Worm (Caenorhabditis elegans) whole organism, young adult: Measurements from ENCODE around the gene T02C5.1.
A peak's percentile ranks its signal among the peaks of the same experiment; 100 is the strongest.

Experiments used
- B0035.1 ChIP-seq: sonication (generic microtip); optimal IDR thresholded peaks from 2 replicates; lab custom pipeline; 2016; ENCODE audit warnings: missing genetic modification characterization, mild to moderate bottlenecking, missing compliant biosample characterization, missing genotype, missing genetic modification reagents
- B0261.1 ChIP-seq: sonication (generic microtip); optimal IDR thresholded peaks from 2 replicates; lab custom pipeline; 2016; ENCODE audit warnings: mild to moderate bottlenecking, missing genetic modification characterization, moderate library complexity, missing compliant biosample characterization
- B0336.3 ChIP-seq: fragments of 200-800 bp; sonication (Bioruptor generic); IDR thresholded peaks from 2 replicates; pipeline ENCODE4 v1.3.6; 2022; ENCODE audit warnings: missing genetic modification characterization, missing compliant biosample characterization
- F37B4.10 ChIP-seq: fragments of 200-800 bp; sonication (Bioruptor generic); IDR thresholded peaks from 2 replicates; pipeline ENCODE4 v1.3.6; 2022; ENCODE audit warnings: missing genetic modification characterization, missing compliant biosample characterization
- F39B2.1 ChIP-seq: fragments of 200-800 bp; sonication (Bioruptor generic); IDR thresholded peaks from 2 replicates; pipeline ENCODE4 v1.3.6; 2022; ENCODE audit warnings: missing genetic modification reagents, missing genetic modification characterization, missing compliant biosample characterization
- F52B5.7 ChIP-seq: sonication (generic microtip); optimal IDR thresholded peaks from 2 replicates; lab custom pipeline; 2016; ENCODE audit warnings: mild to moderate bottlenecking, missing genetic modification characterization, missing compliant biosample characterization
- F55B11.4 ChIP-seq: sonication (generic microtip); optimal IDR thresholded peaks from 2 replicates; lab custom pipeline; 2016; ENCODE audit warnings: missing compliant biosample characterization, missing genetic modification characterization, borderline replicate concordance; ENCODE audit not compliant: insufficient read depth
- T07F8.4 ChIP-seq: sonication (generic microtip); optimal IDR thresholded peaks from 2 replicates; lab custom pipeline; 2016; ENCODE audit warnings: mild to moderate bottlenecking, missing genetic modification characterization, moderate library complexity, missing compliant biosample characterization
- T26A5.8 ChIP-seq: sonication (generic microtip); optimal IDR thresholded peaks from 2 replicates; lab custom pipeline; 2016; ENCODE audit warnings: missing genetic modification characterization, missing compliant biosample characterization
- Y79H2A.3 ChIP-seq: fragments of 200-800 bp; sonication (Bioruptor generic); conservative IDR thresholded peaks from 2 replicates; pipeline ENCODE4 v1.3.6; 2022; ENCODE audit warnings: missing genetic modification reagents, missing genetic modification characterization, missing compliant biosample characterization
- ama-1 ChIP-seq, 3 experiments: fragments of 150-350 bp in 1 of 3; sonication (generic microtip) in 2 of 3; optimal IDR thresholded peaks; 2 replicates each; lab custom pipeline; 2014 to 2018; ENCODE audit warnings: missing biosample characterization in 2 of 3, missing genetic modification characterization in 2 of 3, missing genetic modification reagents in 2 of 3
- athp-1 ChIP-seq: sonication (generic microtip); optimal IDR thresholded peaks from 2 replicates; lab custom pipeline; 2017; ENCODE audit warnings: mild to moderate bottlenecking, missing genetic modification characterization, missing compliant biosample characterization
- ccch-3 ChIP-seq: fragments of 200-800 bp; sonication (Bioruptor generic); optimal IDR thresholded peaks from 2 replicates; lab custom pipeline; 2018; ENCODE audit warnings: mild to moderate bottlenecking, missing genetic modification characterization, missing compliant biosample characterization
- cebp-1 ChIP-seq, 2 experiments: fragments of 200-800 bp in 1 of 2; sonication (Bioruptor generic) in 1 of 2; sonication (generic microtip) in 1 of 2; IDR thresholded peaks in 1 of 2; optimal IDR thresholded peaks in 1 of 2; 2 replicates each; pipeline versions ENCODE4 v1.3.6 to Lab custom; 2017 to 2022; ENCODE audit warnings: missing compliant biosample characterization in 2 of 2, missing genetic modification characterization in 2 of 2, mild to moderate bottlenecking in 1 of 2, missing genetic modification reagents in 1 of 2, moderate library complexity in 1 of 2
- ceh-100 ChIP-seq: fragments of 200-800 bp; sonication (Bioruptor generic); IDR thresholded peaks from 2 replicates; pipeline ENCODE4 v1.3.6; 2022; ENCODE audit warnings: missing genetic modification reagents, missing genetic modification characterization, missing compliant biosample characterization
- ceh-27 ChIP-seq: fragments of 200-800 bp; sonication (Bioruptor generic); optimal IDR thresholded peaks from 2 replicates; lab custom pipeline; 2018; ENCODE audit warnings: mild to moderate bottlenecking, missing genetic modification characterization, moderate library complexity, missing compliant biosample characterization
- ceh-79 ChIP-seq: sonication (generic microtip); optimal IDR thresholded peaks from 2 replicates; lab custom pipeline; 2017; ENCODE audit warnings: mild to moderate bottlenecking, missing genetic modification characterization, missing compliant biosample characterization
- chd-7 ChIP-seq: sonication (generic microtip); optimal IDR thresholded peaks from 2 replicates; lab custom pipeline; 2016; ENCODE audit warnings: mild to moderate bottlenecking, missing genetic modification characterization, moderate library complexity, missing compliant biosample characterization
- egl-18 ChIP-seq: fragments of 200-800 bp; sonication (Bioruptor generic); IDR thresholded peaks from 2 replicates; pipeline ENCODE4 v1.3.6; 2022; ENCODE audit warnings: missing genetic modification reagents, missing genetic modification characterization, missing compliant biosample characterization
- egl-44 ChIP-seq: fragments of 200-800 bp; sonication (Bioruptor generic); IDR thresholded peaks from 2 replicates; pipeline ENCODE4 v1.3.6; 2022; ENCODE audit warnings: missing genetic modification reagents, missing genetic modification characterization, missing compliant biosample characterization
- hmg-20 ChIP-seq: fragments of 200-800 bp; sonication (Bioruptor generic); IDR thresholded peaks from 2 replicates; pipeline ENCODE4 v1.3.6; 2022; ENCODE audit warnings: missing genetic modification reagents, missing genetic modification characterization, missing compliant biosample characterization
- lin-26 ChIP-seq: fragments of 200-800 bp; sonication (Bioruptor generic); IDR thresholded peaks from 2 replicates; pipeline ENCODE4 v1.3.6; 2022; ENCODE audit warnings: missing genetic modification reagents, missing genetic modification characterization, missing compliant biosample characterization
- mcd-1 ChIP-seq: fragments of 200-800 bp; sonication (Bioruptor generic); IDR thresholded peaks from 2 replicates; pipeline ENCODE4 v1.3.6; 2022; ENCODE audit warnings: missing genetic modification reagents, missing genetic modification characterization, missing compliant biosample characterization
- nfya-1 ChIP-seq: sonication (generic microtip); optimal IDR thresholded peaks from 2 replicates; lab custom pipeline; 2017; ENCODE audit warnings: antibody characterized with exemption, missing compliant biosample characterization, missing genetic modification characterization, borderline replicate concordance; ENCODE audit not compliant: insufficient read depth
- nfyb-1 ChIP-seq: fragments of 200-800 bp; sonication (Bioruptor generic); IDR thresholded peaks from 2 replicates; pipeline ENCODE4 v1.3.6; 2022; ENCODE audit warnings: missing genetic modification reagents, missing genetic modification characterization, missing compliant biosample characterization
- nhr-120 ChIP-seq: fragments of 200-800 bp; sonication (Bioruptor generic); IDR thresholded peaks from 2 replicates; pipeline ENCODE4 v1.3.6; 2022; ENCODE audit warnings: missing genetic modification characterization, missing compliant biosample characterization
- nhr-27 ChIP-seq: fragments of 200-800 bp; sonication (Bioruptor generic); optimal IDR thresholded peaks from 2 replicates; lab custom pipeline; 2018; ENCODE audit warnings: mild to moderate bottlenecking, missing genetic modification characterization, moderate library complexity, missing compliant biosample characterization
- nhr-80 ChIP-seq: sonication (generic microtip); optimal IDR thresholded peaks from 2 replicates; lab custom pipeline; 2016; ENCODE audit warnings: missing genetic modification characterization, missing compliant biosample characterization
- pbrm-1 ChIP-seq: fragments of 200-800 bp; sonication (Bioruptor generic); IDR thresholded peaks from 2 replicates; pipeline ENCODE4 v1.3.6; 2022; ENCODE audit warnings: missing genetic modification reagents, missing genetic modification characterization, missing compliant biosample characterization
- pha-4 ChIP-seq: fragments of 150-350 bp; sonication (generic microtip); optimal IDR thresholded peaks from 2 replicates; lab custom pipeline; 2014; ENCODE audit warnings: missing biosample characterization, missing genetic modification reagents, missing genetic modification characterization
- rcor-1 ChIP-seq: fragments of 200-800 bp; sonication (Bioruptor generic); IDR thresholded peaks from 2 replicates; pipeline ENCODE4 v1.3.6; 2022; ENCODE audit warnings: missing genetic modification reagents, missing genetic modification characterization, missing compliant biosample characterization
- sdz-38 ChIP-seq: sonication (generic microtip); optimal IDR thresholded peaks from 2 replicates; lab custom pipeline; 2016; ENCODE audit warnings: missing genotype, missing genetic modification characterization, missing compliant biosample characterization
- snpc-1.1 ChIP-seq: sonication (generic microtip); optimal IDR thresholded peaks from 2 replicates; lab custom pipeline; 2017; ENCODE audit warnings: missing genetic modification characterization, mild to moderate bottlenecking, missing compliant biosample characterization, antibody characterized with exemption, moderate library complexity, missing genotype, missing genetic modification reagents; ENCODE audit not compliant: insufficient read depth
- snpc-4 ChIP-seq, 5 experiments: fragments of 150-350 bp in 1 of 5; sonication (generic microtip) in 4 of 5; optimal IDR thresholded peaks; 2 replicates each; lab custom pipeline; 2014 to 2018; ENCODE audit warnings: missing genetic modification characterization in 5 of 5, missing biosample characterization in 3 of 5, antibody characterized with exemption in 2 of 5, mild to moderate bottlenecking in 2 of 5, missing compliant biosample characterization in 2 of 5, missing genotype in 2 of 5, moderate library complexity in 2 of 5, missing genetic modification reagents in 1 of 5
- tbp1 ChIP-seq: fragments of 200-800 bp; sonication (Bioruptor generic); optimal IDR thresholded peaks from 2 replicates; lab custom pipeline; 2018; ENCODE audit warnings: mild to moderate bottlenecking, missing genetic modification characterization, missing compliant biosample characterization
- unc-130 ChIP-seq: sonication (generic microtip); optimal IDR thresholded peaks from 2 replicates; lab custom pipeline; 2016; ENCODE audit warnings: missing genetic modification reagents, missing genetic modification characterization, missing compliant biosample characterization
- zfh-2 ChIP-seq: fragments of 200-800 bp; sonication (Bioruptor generic); conservative IDR thresholded peaks from 2 replicates; pipeline ENCODE4 v1.3.6; 2022; ENCODE audit warnings: missing genetic modification reagents, missing genetic modification characterization, missing compliant biosample characterization
- ztf-25 ChIP-seq: fragments of 200-800 bp; sonication (Bioruptor generic); IDR thresholded peaks from 2 replicates; pipeline ENCODE4 v1.3.6; 2022; ENCODE audit warnings: missing genetic modification reagents, missing genetic modification characterization, missing compliant biosample characterization
- ztf-26 ChIP-seq: sonication (generic microtip); optimal IDR thresholded peaks from 2 replicates; lab custom pipeline; 2017; ENCODE audit warnings: missing genetic modification characterization, missing compliant biosample characterization
- ztf-6 ChIP-seq: fragments of 200-800 bp; sonication (Bioruptor generic); IDR thresholded peaks from 2 replicates; pipeline ENCODE4 v1.3.6; 2022; ENCODE audit warnings: missing genetic modification reagents, missing genetic modification characterization, missing compliant biosample characterization

T02C5.1 gene

DNA sequence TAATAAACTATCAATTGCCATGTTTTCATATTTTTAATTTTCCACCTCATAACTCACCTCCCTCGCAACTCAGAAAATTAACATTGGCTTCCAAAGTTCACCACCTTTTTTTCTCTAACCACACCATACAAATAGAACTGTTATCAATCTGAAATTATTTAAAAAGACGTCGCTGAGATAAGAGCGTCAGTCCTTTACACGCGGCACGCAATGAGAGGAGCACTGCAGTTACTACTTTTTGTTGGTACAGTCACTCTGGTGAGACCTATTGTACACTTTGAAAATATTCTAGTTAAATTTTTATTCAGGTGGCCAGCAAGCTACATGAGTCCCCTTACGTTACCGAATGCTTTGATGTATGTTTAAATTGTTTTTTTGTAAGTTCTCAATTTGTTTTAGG is at the start of gene T02C5.1:
T02C5.1 (plus strand) TSS at position 199 of the 400 bp plus-strand sequence.
- TF ChIP-seq pha-4 (no peak), nhr-80 (tag; lab: Kevin White, UChicago) (peak; percentile 18), tbp1 (GFP tag; lab: Kevin White, UChicago) (peak; percentile 1)

DNA sequence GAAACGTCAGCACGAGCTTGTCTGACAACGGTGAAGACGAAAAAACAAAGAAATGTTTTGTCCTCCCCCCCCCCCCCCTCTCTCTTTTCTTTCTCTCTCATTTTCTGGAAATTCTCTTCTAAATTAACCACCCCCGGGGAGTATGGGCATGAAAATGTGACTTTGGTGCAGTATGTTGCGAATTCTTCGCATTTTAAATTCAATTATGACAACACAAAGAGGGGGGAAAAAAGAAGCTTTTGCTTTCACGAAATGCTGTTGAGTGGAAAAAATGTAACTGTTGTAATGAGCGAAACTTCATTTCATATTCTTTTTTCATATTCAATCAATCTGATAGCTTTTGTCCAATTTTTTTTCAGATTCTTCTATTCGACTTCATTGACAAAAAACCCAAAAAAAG is 40.4 kb upstream of the T02C5.1 start:
- TF ChIP-seq F55B11.4 (tag; lab: Kevin White, UChicago) (no peak), Y79H2A.3 (GFP tag; lab: Robert Waterston, UW) (no peak), nhr-120 (GFP tag; lab: Robert Waterston, UW) (no peak), egl-44 (GFP tag; lab: Robert Waterston, UW) (no peak), chd-7 (tag; lab: Kevin White, UChicago) (no peak), T26A5.8 (tag; lab: Kevin White, UChicago) (no peak), zfh-2 (no peak), B0035.1 (tag; lab: Kevin White, UChicago) (no peak), ztf-25 (GFP tag; lab: Robert Waterston, UW) (no peak)

DNA sequence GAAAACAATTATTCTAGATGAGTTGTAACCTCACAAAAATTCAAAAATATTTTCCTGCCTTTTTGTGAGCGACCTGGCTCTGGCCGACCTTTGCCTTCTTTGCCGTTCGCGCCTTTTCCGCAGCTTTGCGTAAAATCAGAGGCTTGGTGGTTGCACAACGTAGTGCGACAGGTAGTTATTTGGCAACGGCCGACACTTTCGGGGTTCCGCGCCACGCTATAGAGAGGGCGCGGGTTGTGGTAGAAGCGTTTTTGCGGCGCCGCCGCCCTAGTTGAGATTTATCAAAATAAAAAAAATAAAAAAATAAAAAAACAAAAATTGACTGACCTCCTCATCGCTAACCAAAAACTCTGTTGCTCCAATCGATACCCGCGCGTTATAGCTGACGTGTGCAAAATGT is 30.9 kb upstream of the T02C5.1 start:
- TF ChIP-seq ceh-27 (GFP tag; lab: Kevin White, UChicago) (no peak), hmg-20 (GFP tag; lab: Robert Waterston, UW) (no peak), snpc-4 (GFP tag; optimal IDR thresholded peaks at IDR 0.05; lab: Kevin White, UChicago) (peak; percentile 45), snpc-4 (tag; optimal IDR thresholded peaks at IDR 0.05; lab: Kevin White, UChicago) (peak; percentile 38 to 94 (median 81)), F37B4.10 (GFP tag; lab: Robert Waterston, UW) (no peak), snpc-1.1 (peak; percentile 78)

DNA sequence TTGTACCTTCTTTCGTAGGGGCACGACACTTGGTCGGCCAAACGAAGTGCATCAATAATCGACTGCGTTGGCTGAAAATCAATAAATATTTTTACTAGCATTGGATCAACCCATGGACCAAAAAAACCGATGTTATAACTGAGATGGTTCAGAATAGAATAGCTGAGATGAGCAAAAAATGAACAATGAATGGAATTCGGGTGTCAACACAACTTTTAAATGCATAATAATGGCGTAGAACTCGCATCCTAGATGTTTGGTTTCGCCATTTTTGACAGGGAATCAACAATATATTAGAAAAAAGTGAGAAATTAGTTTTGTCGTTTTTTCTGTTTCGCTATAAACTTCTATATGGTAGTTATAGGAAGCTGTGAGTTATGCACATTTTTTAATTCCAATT is 30.4 kb upstream of the T02C5.1 start, which contains the start of gene F54G2.1:
F54G2.1 (minus strand) TSS at position 101 of the 400 bp plus-strand sequence.
- TF ChIP-seq ztf-6, result no peak
- no peak for TF ChIP-seq ceh-100 (GFP tag; lab: Robert Waterston, UW)
- no peak for TF ChIP-seq T07F8.4
- no peak for TF ChIP-seq F52B5.7 (tag; lab: Kevin White, UChicago)

DNA sequence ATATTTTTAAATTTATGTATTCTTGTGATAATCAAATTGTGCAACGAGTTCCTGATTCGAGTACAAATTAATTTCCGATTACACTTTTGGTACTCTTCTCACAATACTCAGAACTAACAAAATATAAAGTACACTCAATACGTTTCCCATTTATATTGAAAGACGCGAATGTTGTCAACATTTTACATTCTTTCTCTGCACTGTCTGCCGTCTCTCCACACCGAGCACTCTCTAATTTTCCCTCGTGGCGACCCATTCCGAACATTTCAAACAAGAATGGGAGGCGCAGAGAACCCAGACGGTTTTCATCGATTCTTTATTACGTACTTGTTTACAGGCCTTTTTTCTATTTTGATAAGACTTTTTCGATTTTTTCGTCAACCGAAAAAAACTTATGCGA is 26.9 kb upstream of the T02C5.1 start, which contains the start of gene C09B7.2:
C09B7.2 (plus strand) TSS at position 349 of the 400 bp plus-strand sequence.
- TF ChIP-seq cebp-1 (GFP tag; IDR thresholded peaks at IDR 0.05; lab: Robert Waterston, UW), result no peak
- no peak for TF ChIP-seq cebp-1 (tag; optimal IDR thresholded peaks at IDR 0.05; lab: Kevin White, UChicago)
- peak; percentile 26 for TF ChIP-seq ztf-26
- no peak; the same call in 1 of the 2 replicates for TF ChIP-seq rcor-1 (GFP tag; lab: Robert Waterston, UW)
- TF ChIP-seq nfya-1 (tag; lab: Kevin White, UChicago), result no peak
- no peak for TF ChIP-seq sdz-38
- no peak for TF ChIP-seq athp-1
- 0 out of 2 replicates have a peak, but pooled peaks have one; percentile 45 for TF ChIP-seq pbrm-1 (GFP tag; lab: Robert Waterston, UW)
- no peak for TF ChIP-seq unc-130
- TF ChIP-seq ccch-3 (GFP tag; lab: Kevin White, UChicago), result no peak
- TF ChIP-seq ceh-79 (tag; lab: Kevin White, UChicago), result no peak
- no peak for TF ChIP-seq nhr-27
- TF ChIP-seq mcd-1, result peak; percentile 25; the same call in 1 of the 2 replicates
- no peak for TF ChIP-seq F55B11.4 (tag; lab: Kevin White, UChicago)
- no peak for TF ChIP-seq ceh-100 (GFP tag; lab: Robert Waterston, UW)
- no peak for TF ChIP-seq ama-1 (optimal IDR thresholded peaks at IDR 0.05; lab: Kevin White, UChicago)
- no peak for TF ChIP-seq ama-1 (GFP tag; optimal IDR thresholded peaks at IDR 0.05; lab: Kevin White, UChicago)
- TF ChIP-seq B0261.1, result no peak
- no peak for TF ChIP-seq B0336.3 (GFP tag; lab: Robert Waterston, UW)
- no peak for TF ChIP-seq lin-26 (GFP tag; lab: Robert Waterston, UW)
- TF ChIP-seq egl-18 (GFP tag; lab: Robert Waterston, UW), result no peak
- 0 out of 2 replicates have a peak, but pooled peaks have one; percentile 20 for TF ChIP-seq nfyb-1
- TF ChIP-seq F39B2.1 (GFP tag; lab: Robert Waterston, UW), result no peak
- no peak for TF ChIP-seq ztf-6
